Fruit fly (Drosophila melanogaster) whole organism, adult: ENCODE data around the gene Gpdh1.

ENCODE experiments used
- CG11617 ChIP-seq: fragments of 200-800 bp; sonication (Bioruptor generic); optimal IDR thresholded peaks from 2 replicates; lab custom pipeline; 2017; ENCODE audit warnings: mild to moderate bottlenecking, missing biosample characterization, missing genetic modification reagents, missing genetic modification characterization
- CG12768 ChIP-seq: fragments of 200-800 bp; sonication (Bioruptor generic); optimal IDR thresholded peaks from 2 replicates; lab custom pipeline; 2017; ENCODE audit warnings: missing biosample characterization, missing genetic modification characterization, mild to moderate bottlenecking, moderate library complexity, missing genetic modification reagents
- CG14711 ChIP-seq: fragments of 200-800 bp; sonication (Bioruptor generic); optimal IDR thresholded peaks from 2 replicates; lab custom pipeline; 2018; ENCODE audit warnings: missing biosample characterization, mild to moderate bottlenecking, missing genetic modification characterization, moderate library complexity
- CG1620 ChIP-seq: fragments of 200-800 bp; sonication (Bioruptor generic); optimal IDR thresholded peaks from 2 replicates; lab custom pipeline; 2016; ENCODE audit warnings: missing biosample characterization, missing genetic modification characterization
- CG33017 ChIP-seq: fragments of 200-800 bp; sonication (Bioruptor generic); optimal IDR thresholded peaks from 2 replicates; lab custom pipeline; 2018; ENCODE audit warnings: missing biosample characterization, mild to moderate bottlenecking, missing genetic modification characterization, moderate library complexity
- CG5204 ChIP-seq: fragments of 200-800 bp; sonication (Bioruptor generic); optimal IDR thresholded peaks from 2 replicates; lab custom pipeline; 2016; ENCODE audit warnings: missing biosample characterization, missing genetic modification characterization
- CG7045 ChIP-seq: fragments of 200-800 bp; sonication (Bioruptor generic); optimal IDR thresholded peaks from 2 replicates; lab custom pipeline; 2017; ENCODE audit warnings: missing biosample characterization, mild to moderate bottlenecking, missing genetic modification characterization
- CG7101 ChIP-seq: fragments of 200-800 bp; sonication (Bioruptor generic); optimal IDR thresholded peaks from 2 replicates; lab custom pipeline; 2018; ENCODE audit warnings: missing biosample characterization, mild to moderate bottlenecking, missing genetic modification characterization, moderate library complexity
- Clk ChIP-seq: fragments of 200-800 bp; sonication (Bioruptor generic); optimal IDR thresholded peaks from 2 replicates; lab custom pipeline; 2017; ENCODE audit warnings: missing biosample characterization, missing genetic modification characterization
- Crg-1 ChIP-seq: fragments of 200-800 bp; sonication (Bioruptor generic); optimal IDR thresholded peaks from 2 replicates; lab custom pipeline; 2016; ENCODE audit warnings: missing biosample characterization, missing genetic modification characterization
- Hr96 ChIP-seq: fragments of 200-800 bp; sonication (Bioruptor generic); optimal IDR thresholded peaks from 2 replicates; lab custom pipeline; 2016; ENCODE audit warnings: missing biosample characterization, missing genetic modification characterization
- Mnt ChIP-seq: fragments of 200-800 bp; sonication (Bioruptor generic); optimal IDR thresholded peaks from 2 replicates; lab custom pipeline; 2016; ENCODE audit warnings: missing biosample characterization, mild to moderate bottlenecking, missing genetic modification characterization
- bab1 ChIP-seq: fragments of 200-800 bp; sonication (Bioruptor generic); optimal IDR thresholded peaks from 3 replicates; lab custom pipeline; 2019; ENCODE audit warnings: missing biosample characterization, mild to moderate bottlenecking, missing genetic modification characterization, moderate library complexity
- cic ChIP-seq: fragments of 200-800 bp; sonication (Bioruptor generic); optimal IDR thresholded peaks from 2 replicates; lab custom pipeline; 2017; ENCODE audit warnings: missing biosample characterization, mild to moderate bottlenecking, missing genetic modification characterization, moderate library complexity
- cnc ChIP-seq, 2 experiments: fragments of >200 bp; optimal IDR thresholded peaks; 2 replicates each; lab custom pipeline; 2017
- kay ChIP-seq: fragments of 200-800 bp; sonication (Bioruptor generic); peaks from one replicate; lab custom pipeline; 2016; ENCODE audit warnings: missing biosample characterization, missing genetic modification characterization, borderline replicate concordance
- ovo ChIP-seq: fragments of 200-800 bp; sonication (Bioruptor generic); optimal IDR thresholded peaks from 2 replicates; lab custom pipeline; 2016; ENCODE audit warnings: missing biosample characterization, missing genetic modification characterization
- pad ChIP-seq: fragments of 200-800 bp; sonication (Bioruptor generic); optimal IDR thresholded peaks from 3 replicates; lab custom pipeline; 2017; ENCODE audit warnings: missing biosample characterization, missing genetic modification characterization, mild to moderate bottlenecking, moderate library complexity, missing genetic modification reagents
- tj ChIP-seq: fragments of 200-800 bp; sonication (Bioruptor generic); optimal IDR thresholded peaks from 3 replicates; lab custom pipeline; 2017; ENCODE audit warnings: missing biosample characterization, mild to moderate bottlenecking, missing genetic modification characterization, moderate library complexity
- toe ChIP-seq: fragments of 200-800 bp; sonication (Bioruptor generic); optimal IDR thresholded peaks from 2 replicates; lab custom pipeline; 2016; ENCODE audit warnings: missing biosample characterization, missing genetic modification characterization

Gene Gpdh1

dm6 chr2L:5947504-5947903, 4.1 kb downstream of the Gpdh1 start:
- TF ChIP-seq kay (peak; percentile 96), CG33017 (tag; lab: Kevin White, UChicago) (no peak)

dm6 chr2L:5948775-5949526, 5.5 kb downstream of the Gpdh1 start, which contains the start of gene CG9044:
TSS of gene CG9044 (plus strand) at chr2L:5949450.
- TF ChIP-seq CG7045 (GFP tag; lab: Kevin White, UChicago) = peak; percentile 43
- TF ChIP-seq CG14711 (tag; lab: Kevin White, UChicago) = peak; percentile 51
- no peak for TF ChIP-seq kay
- TF ChIP-seq Hr96 (GFP tag; lab: Kevin White, UChicago) = no peak
- TF ChIP-seq CG33017 (tag; lab: Kevin White, UChicago) = no peak
- TF ChIP-seq cnc (optimal IDR thresholded peaks at IDR 0.05; lab: Kevin White, UChicago) = no peak
- TF ChIP-seq bab1 (GFP tag; lab: Kevin White, UChicago) = peak; percentile 72
- peak; percentile 34 for TF ChIP-seq cic (GFP tag; lab: Kevin White, UChicago)
- peak; percentile 11 for TF ChIP-seq Clk
- peak; percentile 32 for TF ChIP-seq ovo (GFP tag; lab: Kevin White, UChicago)
- TF ChIP-seq toe = no peak
- TF ChIP-seq CG7101 (tag; lab: Kevin White, UChicago) = peak; percentile 54
- TF ChIP-seq CG12768 (GFP tag; lab: Kevin White, UChicago) = no peak
- TF ChIP-seq CG1620 (GFP tag; lab: Kevin White, UChicago) = peak; percentile 78
- TF ChIP-seq tj (GFP tag; lab: Kevin White, UChicago) = peak; percentile 62
- TF ChIP-seq CG11617 = peak; percentile 70
- peak; percentile 51 for TF ChIP-seq Mnt (GFP tag; lab: Kevin White, UChicago)
- TF ChIP-seq Crg-1 (GFP tag; lab: Kevin White, UChicago) = peak; percentile 34
- peak; percentile 71 for TF ChIP-seq pad
- TF ChIP-seq CG5204 (GFP tag; lab: Kevin White, UChicago) = peak; percentile 72

dm6 chr2L:5956153-5956552, 12.7 kb downstream of the Gpdh1 start, which contains the start of gene CG13999:
TSS of gene CG13999 (minus strand) at chr2L:5956466.
- TF ChIP-seq CG14711 (tag; lab: Kevin White, UChicago) = no peak
- no peak for TF ChIP-seq CG12768 (GFP tag; lab: Kevin White, UChicago)
- no peak for TF ChIP-seq tj (GFP tag; lab: Kevin White, UChicago)
- TF ChIP-seq kay = no peak

dm6 chr2L:5956706-5957105, 13.3 kb downstream of the Gpdh1 start, which contains the start of the genes CG13998 and Vm26Ab:
TSS of gene CG13998 (minus strand) at chr2L:5956819.
TSS of gene Vm26Ab (plus strand) at chr2L:5957004.
- peak; percentile 99 for TF ChIP-seq tj (GFP tag; lab: Kevin White, UChicago)
- no peak for TF ChIP-seq toe
- TF ChIP-seq Clk = no peak
- TF ChIP-seq cnc (optimal IDR thresholded peaks at IDR 0.05; lab: Kevin White, UChicago) = no peak
- no peak for TF ChIP-seq CG7101 (tag; lab: Kevin White, UChicago)
- TF ChIP-seq CG1620 (GFP tag; lab: Kevin White, UChicago) = no peak

- TF ChIP-seq cic (GFP tag; lab: Kevin White, UChicago) (no peak), tj (GFP tag; lab: Kevin White, UChicago) (peak; percentile 97)
These were observed 15.2 kb downstream of the Gpdh1 start, which contains the start of gene Vm26Ac for dm6 chr2L:5958581-5959177. TSS of gene Vm26Ac (minus strand) at chr2L:5958631.

- TF ChIP-seq kay (no peak), tj (GFP tag; lab: Kevin White, UChicago) (peak; percentile 98)
These were observed 16.6 kb downstream of the Gpdh1 start, which contains the start of gene Vm26Aa for dm6 chr2L:5959863-5960658. TSS of gene Vm26Aa (minus strand) at chr2L:5960340.
